Worm (Caenorhabditis elegans) whole organism, L4/young adult: ENCODE measurements around the gene elb-1.

Experiments
- W03F9.2 ChIP-seq: fragments of 150-350 bp; optimal IDR thresholded peaks from 2 replicates; lab custom pipeline; 2014; ENCODE audit warnings: missing biosample characterization, missing genetic modification characterization
- dao-5 ChIP-seq: sonication (generic microtip); optimal IDR thresholded peaks from 2 replicates; lab custom pipeline; 2016; ENCODE audit warnings: missing genotype, missing genetic modification characterization, moderate library complexity, missing compliant biosample characterization
- him-1 ChIP-seq: sonication (generic microtip); optimal IDR thresholded peaks from 2 replicates; lab custom pipeline; 2016; ENCODE audit warnings: missing genotype, missing genetic modification reagents, missing genetic modification characterization, missing compliant biosample characterization

elb-1 gene

ce11 chrIII:11719400-11719875 is at the start of gene elb-1, which contains the start of gene Y41C4A.11:
TSS of gene elb-1 (minus strand) at chrIII:11719450.
TSS of gene Y41C4A.11 (plus strand) at chrIII:11719860.
- TF ChIP-seq dao-5 (tag; lab: Kevin White, UChicago) (no peak), W03F9.2 (tag; lab: Kevin White, UChicago) (no peak), him-1 (tag; lab: Kevin White, UChicago) (no peak)

- TF ChIP-seq dao-5 (tag; lab: Kevin White, UChicago), result no peak
- no peak for TF ChIP-seq him-1 (tag; lab: Kevin White, UChicago)
Observed at ce11 chrIII:11760634-11761033, 41.4 kb upstream of the elb-1 start.

ce11 chrIII:11757892-11758291 is 38.6 kb upstream of the elb-1 start:
- TF ChIP-seq dao-5 (tag; lab: Kevin White, UChicago) (no peak), W03F9.2 (tag; lab: Kevin White, UChicago) (no peak)

ce11 chrIII:11750817-11751216 is 31.6 kb upstream of the elb-1 start:
- TF ChIP-seq dao-5 (tag; lab: Kevin White, UChicago) (no peak), him-1 (tag; lab: Kevin White, UChicago) (no peak)

- TF ChIP-seq W03F9.2 (tag; lab: Kevin White, UChicago) (no peak), him-1 (tag; lab: Kevin White, UChicago) (no peak), dao-5 (tag; lab: Kevin White, UChicago) (no peak)
Observed at ce11 chrIII:11750232-11750631, 31.0 kb upstream of the elb-1 start.

ce11 chrIII:11746718-11747117 is 27.5 kb upstream of the elb-1 start, which contains the start of gene mrt-2:
TSS of gene mrt-2 (plus strand) at chrIII:11746766.
- TF ChIP-seq him-1 (tag; lab: Kevin White, UChicago) (peak; percentile 11), dao-5 (tag; lab: Kevin White, UChicago) (no peak), W03F9.2 (tag; lab: Kevin White, UChicago) (peak; percentile 46)

ce11 chrIII:11742191-11742590 is 22.9 kb upstream of the elb-1 start:
- TF ChIP-seq W03F9.2 (tag; lab: Kevin White, UChicago) (no peak), him-1 (tag; lab: Kevin White, UChicago) (no peak), dao-5 (tag; lab: Kevin White, UChicago) (no peak)

ce11 chrIII:11740868-11741267 is 21.6 kb upstream of the elb-1 start:
- no peak for TF ChIP-seq dao-5 (tag; lab: Kevin White, UChicago)

ce11 chrIII:11738482-11738881 is 19.2 kb upstream of the elb-1 start:
- TF ChIP-seq W03F9.2 (tag; lab: Kevin White, UChicago) (no peak), dao-5 (tag; lab: Kevin White, UChicago) (no peak), him-1 (tag; lab: Kevin White, UChicago) (no peak)

- no peak for TF ChIP-seq him-1 (tag; lab: Kevin White, UChicago)
- no peak for TF ChIP-seq dao-5 (tag; lab: Kevin White, UChicago)
- TF ChIP-seq W03F9.2 (tag; lab: Kevin White, UChicago), result no peak
Observed at ce11 chrIII:11737527-11737926, 18.3 kb upstream of the elb-1 start, which contains the start of gene sup-1. TSS of gene sup-1 (minus strand) at chrIII:11737627.

- TF ChIP-seq dao-5 (tag; lab: Kevin White, UChicago), result no peak
- no peak for TF ChIP-seq him-1 (tag; lab: Kevin White, UChicago)
- no peak for TF ChIP-seq W03F9.2 (tag; lab: Kevin White, UChicago)
Observed at ce11 chrIII:11732943-11733342, 13.7 kb upstream of the elb-1 start.

- TF ChIP-seq W03F9.2 (tag; lab: Kevin White, UChicago) (no peak), dao-5 (tag; lab: Kevin White, UChicago) (no peak), him-1 (tag; lab: Kevin White, UChicago) (no peak)
Observed at ce11 chrIII:11732056-11732455, 12.8 kb upstream of the elb-1 start, which contains the start of gene Y41C4A.21. TSS of gene Y41C4A.21 (plus strand) at chrIII:11732356.

- TF ChIP-seq W03F9.2 (tag; lab: Kevin White, UChicago) (no peak), him-1 (tag; lab: Kevin White, UChicago) (no peak), dao-5 (tag; lab: Kevin White, UChicago) (no peak)
Observed at ce11 chrIII:11731491-11731890, 12.2 kb upstream of the elb-1 start.

ce11 chrIII:11730850-11731249 is 11.6 kb upstream of the elb-1 start:
- TF ChIP-seq dao-5 (tag; lab: Kevin White, UChicago), result no peak
- TF ChIP-seq him-1 (tag; lab: Kevin White, UChicago), result no peak
- no peak for TF ChIP-seq W03F9.2 (tag; lab: Kevin White, UChicago)
